Fruit fly (Drosophila melanogaster) whole organism, embryonic: ENCODE data around the gene CG8066.
A peak's percentile ranks its signal among the peaks of the same experiment; 100 is the strongest.

Experiments used
- Antp ChIP-seq: fragments of 200-800 bp; sonication (Bioruptor generic); optimal IDR thresholded peaks from 3 replicates; lab custom pipeline; 2016; ENCODE audit warnings: missing biosample characterization, missing genetic modification characterization
- Atf3 ChIP-seq: fragments of 200-800 bp; sonication (Bioruptor generic); optimal IDR thresholded peaks from 3 replicates; lab custom pipeline; 2016; ENCODE audit warnings: missing biosample characterization, missing genetic modification characterization
- Bdp1 ChIP-seq: fragments of 200-800 bp; sonication (Bioruptor generic); optimal IDR thresholded peaks from 3 replicates; lab custom pipeline; 2016; ENCODE audit warnings: missing biosample characterization, missing genetic modification characterization
- CG1024 ChIP-seq: fragments of 200-800 bp; sonication (Bioruptor generic); IDR thresholded peaks from 2 replicates; pipeline ENCODE4 v1.3.6; 2022; ENCODE audit warnings: missing biosample characterization, missing genetic modification characterization
- CG10366 ChIP-seq: fragments of 200-800 bp; sonication (Bioruptor generic); IDR thresholded peaks from 2 replicates; pipeline ENCODE4 v1.3.6; 2022; ENCODE audit warnings: missing biosample characterization, missing genetic modification characterization
- CG11695 ChIP-seq: fragments of 200-800 bp; sonication (Bioruptor generic); IDR thresholded peaks from 3 replicates; pipeline ENCODE4 v1.3.6; 2022; ENCODE audit warnings: missing biosample characterization, missing genetic modification characterization
- CG11696 ChIP-seq: fragments of 200-800 bp; sonication (Bioruptor generic); IDR thresholded peaks from 2 replicates; pipeline ENCODE4 v1.3.6; 2022; ENCODE audit warnings: missing biosample characterization, missing genetic modification characterization
- CG12071 ChIP-seq: fragments of 200-800 bp; sonication (Bioruptor generic); optimal IDR thresholded peaks from 3 replicates; lab custom pipeline; 2018; ENCODE audit warnings: missing biosample characterization, mild to moderate bottlenecking, missing genetic modification characterization
- CG12659 ChIP-seq: fragments of 200-800 bp; sonication (Bioruptor generic); optimal IDR thresholded peaks from 3 replicates; lab custom pipeline; 2017; ENCODE audit warnings: mild to moderate bottlenecking, missing biosample characterization, missing genetic modification reagents, missing genetic modification characterization
- CG14667 ChIP-seq: fragments of 200-800 bp; sonication (Bioruptor generic); IDR thresholded peaks from 2 replicates; pipeline ENCODE4 v1.3.6; 2022; ENCODE audit warnings: missing biosample characterization, missing genetic modification characterization
- CG1602 ChIP-seq: fragments of 200-800 bp; sonication (Bioruptor generic); optimal IDR thresholded peaks from 3 replicates; lab custom pipeline; 2016; ENCODE audit warnings: missing biosample characterization, missing genetic modification characterization
- CG17328 ChIP-seq: fragments of 200-800 bp; sonication (Bioruptor generic); IDR thresholded peaks from 2 replicates; pipeline ENCODE4 v1.3.6; 2022; ENCODE audit warnings: missing biosample characterization, missing genetic modification characterization
- CG17829 ChIP-seq: fragments of 200-800 bp; optimal IDR thresholded peaks from 2 replicates; lab custom pipeline; 2019; ENCODE audit warnings: missing biosample characterization, mild to moderate bottlenecking, missing genetic modification characterization, moderate library complexity
- CG17912 ChIP-seq: fragments of 200-800 bp; sonication (Bioruptor generic); optimal IDR thresholded peaks from 2 replicates; lab custom pipeline; 2018; ENCODE audit warnings: missing biosample characterization, mild to moderate bottlenecking, missing genetic modification characterization
- CG1792 ChIP-seq: fragments of 200-800 bp; sonication (Bioruptor generic); optimal IDR thresholded peaks from 2 replicates; lab custom pipeline; 2016; ENCODE audit warnings: missing biosample characterization, missing genetic modification characterization
- CG18476 ChIP-seq: fragments of 200-800 bp; sonication (Bioruptor generic); optimal IDR thresholded peaks from 2 replicates; lab custom pipeline; 2016; ENCODE audit warnings: missing biosample characterization, mild to moderate bottlenecking, missing genetic modification characterization
- CG33213 ChIP-seq: fragments of 200-800 bp; sonication (Bioruptor generic); optimal IDR thresholded peaks from 3 replicates; lab custom pipeline; 2016; ENCODE audit warnings: missing biosample characterization, missing genetic modification characterization
- CG33557 ChIP-seq: fragments of 200-800 bp; sonication (Bioruptor generic); optimal IDR thresholded peaks from 2 replicates; lab custom pipeline; 2019; ENCODE audit warnings: missing biosample characterization, mild to moderate bottlenecking, missing genetic modification characterization, moderate library complexity
- CG3847 ChIP-seq: fragments of 200-800 bp; sonication (Bioruptor generic); IDR thresholded peaks from 2 replicates; pipeline ENCODE4 v1.3.6; 2022; ENCODE audit warnings: missing biosample characterization, missing genetic modification characterization
- CG3995 ChIP-seq: fragments of 200-800 bp; sonication (Bioruptor generic); optimal IDR thresholded peaks from 3 replicates; lab custom pipeline; 2016; ENCODE audit warnings: missing biosample characterization, missing genetic modification characterization
- CG4360 ChIP-seq: fragments of 200-800 bp; sonication (Bioruptor generic); IDR thresholded peaks from 2 replicates; pipeline ENCODE4 v1.3.6; 2022; ENCODE audit warnings: missing biosample characterization, missing genetic modification characterization
- CG7556 ChIP-seq: fragments of 200-800 bp; sonication (Bioruptor generic); optimal IDR thresholded peaks from 2 replicates; lab custom pipeline; 2017; ENCODE audit warnings: missing biosample characterization, mild to moderate bottlenecking, missing genetic modification characterization
- CG8478 ChIP-seq: fragments of >200 bp; optimal IDR thresholded peaks from 2 replicates; lab custom pipeline; 2018
- CG8924 ChIP-seq: fragments of 200-800 bp; optimal IDR thresholded peaks from 3 replicates; lab custom pipeline; 2019; ENCODE audit warnings: missing biosample characterization, mild to moderate bottlenecking, missing genetic modification characterization, moderate library complexity
- CG9437 ChIP-seq: fragments of 200-800 bp; sonication (Bioruptor generic); optimal IDR thresholded peaks from 2 replicates; lab custom pipeline; 2018; ENCODE audit warnings: missing biosample characterization, mild to moderate bottlenecking, missing genetic modification characterization
- E2f2 ChIP-seq: fragments of 200-800 bp; sonication (Bioruptor generic); IDR thresholded peaks from 2 replicates; pipeline ENCODE4 v1.3.6; 2022; ENCODE audit warnings: missing biosample characterization, missing genetic modification characterization
- HHEX ChIP-seq: fragments of 200-800 bp; sonication (Bioruptor generic); optimal IDR thresholded peaks from 3 replicates; lab custom pipeline; 2017; ENCODE audit warnings: missing biosample characterization, mild to moderate bottlenecking, missing genetic modification characterization, missing genetic modification reagents
- Oaz ChIP-seq: fragments of 200-800 bp; sonication (Bioruptor generic); IDR thresholded peaks from 2 replicates; pipeline ENCODE4 v1.3.6; 2022; ENCODE audit warnings: missing biosample characterization, missing genetic modification characterization
- Optix ChIP-seq: fragments of 200-800 bp; sonication (Bioruptor generic); IDR thresholded peaks from 3 replicates; pipeline ENCODE4 v1.3.6; 2022; ENCODE audit warnings: missing biosample characterization, missing genetic modification characterization
- Usf ChIP-seq: fragments of 200-800 bp; sonication (Bioruptor generic); optimal IDR thresholded peaks from 2 replicates; lab custom pipeline; 2017; ENCODE audit warnings: missing genotype, missing biosample characterization, missing genetic modification characterization
- Xrp1 ChIP-seq: fragments of 200-800 bp; sonication (Bioruptor generic); IDR thresholded peaks from 2 replicates; pipeline ENCODE4 v1.3.6; 2022; ENCODE audit warnings: missing biosample characterization, missing genetic modification characterization
- bigmax ChIP-seq: fragments of 200-800 bp; sonication (Bioruptor generic); optimal IDR thresholded peaks from 2 replicates; lab custom pipeline; 2018; ENCODE audit warnings: missing biosample characterization, mild to moderate bottlenecking, missing genetic modification characterization
- cad ChIP-seq: fragments of >200 bp; optimal IDR thresholded peaks from 2 replicates; lab custom pipeline; 2017; ENCODE audit warnings: missing biosample characterization, missing genetic modification characterization
- da ChIP-seq: fragments of 200-800 bp; sonication (Bioruptor generic); optimal IDR thresholded peaks from 2 replicates; lab custom pipeline; 2016; ENCODE audit warnings: missing biosample characterization, missing genetic modification characterization
- gcm2 ChIP-seq: fragments of 200-800 bp; sonication (Bioruptor generic); optimal IDR thresholded peaks from 2 replicates; lab custom pipeline; 2016; ENCODE audit warnings: missing biosample characterization, missing genetic modification characterization
- gro ChIP-seq: fragments of 200-800 bp; sonication (Bioruptor generic); optimal IDR thresholded peaks from 2 replicates; lab custom pipeline; 2016; ENCODE audit warnings: missing biosample characterization, missing genetic modification characterization
- hb ChIP-seq: fragments of 200-800 bp; sonication (Bioruptor generic); IDR thresholded peaks from 3 replicates; pipeline ENCODE4 v1.3.6; 2022; ENCODE audit warnings: missing biosample characterization, missing genetic modification characterization; ENCODE audit not compliant: partially characterized antibody
- lola ChIP-seq, 3 experiments: fragments of >200 bp in 2 of 3; fragments of 200-800 bp in 1 of 3; sonication (Bioruptor generic) in 1 of 3; optimal IDR thresholded peaks; 2 replicates each; lab custom pipeline; 2017 to 2019; ENCODE audit warnings: missing biosample characterization in 3 of 3, missing genetic modification characterization in 3 of 3, mild to moderate bottlenecking in 1 of 3, moderate library complexity in 1 of 3
- mirr ChIP-seq: fragments of 200-800 bp; sonication (Bioruptor generic); optimal IDR thresholded peaks from 3 replicates; lab custom pipeline; 2018; ENCODE audit warnings: missing biosample characterization, mild to moderate bottlenecking, missing genetic modification characterization
- nau ChIP-seq: fragments of 200-800 bp; sonication (Bioruptor generic); optimal IDR thresholded peaks from 3 replicates; lab custom pipeline; 2017; ENCODE audit warnings: missing biosample characterization, mild to moderate bottlenecking, missing genetic modification characterization, missing genetic modification reagents
- nom ChIP-seq: fragments of 200-800 bp; sonication (Bioruptor generic); optimal IDR thresholded peaks from 2 replicates; lab custom pipeline; 2017; ENCODE audit warnings: missing biosample characterization, missing genetic modification characterization, mild to moderate bottlenecking, moderate library complexity, missing genetic modification reagents
- org-1 ChIP-seq: fragments of 200-800 bp; sonication (Bioruptor generic); optimal IDR thresholded peaks from 2 replicates; lab custom pipeline; 2017; ENCODE audit warnings: missing biosample characterization, missing genetic modification characterization
- pita ChIP-seq: fragments of 200-800 bp; sonication (Bioruptor generic); optimal IDR thresholded peaks from 2 replicates; lab custom pipeline; 2017; ENCODE audit warnings: missing biosample characterization, mild to moderate bottlenecking, missing genetic modification characterization
- pzg ChIP-seq: fragments of 200-800 bp; sonication (Bioruptor generic); optimal IDR thresholded peaks from 3 replicates; lab custom pipeline; 2018; ENCODE audit warnings: missing biosample characterization, mild to moderate bottlenecking, missing genetic modification characterization, moderate library complexity
- tll ChIP-seq, 2 experiments: fragments of 200-800 bp in 1 of 2; fragments of >200 bp in 1 of 2; sonication (Bioruptor generic) in 1 of 2; optimal IDR thresholded peaks; 2 replicates each; lab custom pipeline; 2017 to 2019; ENCODE audit warnings: missing biosample characterization in 2 of 2, missing genetic modification characterization in 2 of 2, mild to moderate bottlenecking in 1 of 2, moderate library complexity in 1 of 2
- unpg ChIP-seq: fragments of 200-800 bp; sonication (Bioruptor generic); optimal IDR thresholded peaks from 3 replicates; lab custom pipeline; 2018; ENCODE audit warnings: missing biosample characterization, mild to moderate bottlenecking, missing genetic modification characterization, moderate library complexity
- vfl ChIP-seq: fragments of 200-800 bp; sonication (Bioruptor generic); optimal IDR thresholded peaks from 2 replicates; lab custom pipeline; 2016; ENCODE audit warnings: missing biosample characterization, missing genetic modification characterization
- vnd ChIP-seq: fragments of 200-800 bp; sonication (Bioruptor generic); IDR thresholded peaks from 3 replicates; pipeline ENCODE4 v1.3.6; 2022; ENCODE audit warnings: missing biosample characterization, missing genetic modification characterization; ENCODE audit not compliant: partially characterized antibody
- yki ChIP-seq: fragments of >200 bp; optimal IDR thresholded peaks from 3 replicates; lab custom pipeline; 2018
- zfh1 ChIP-seq: fragments of 200-800 bp; sonication (Bioruptor generic); IDR thresholded peaks from 3 replicates; pipeline ENCODE4 v1.3.6; 2022; ENCODE audit warnings: missing biosample characterization, missing genetic modification characterization

CG8066 gene

DNA sequence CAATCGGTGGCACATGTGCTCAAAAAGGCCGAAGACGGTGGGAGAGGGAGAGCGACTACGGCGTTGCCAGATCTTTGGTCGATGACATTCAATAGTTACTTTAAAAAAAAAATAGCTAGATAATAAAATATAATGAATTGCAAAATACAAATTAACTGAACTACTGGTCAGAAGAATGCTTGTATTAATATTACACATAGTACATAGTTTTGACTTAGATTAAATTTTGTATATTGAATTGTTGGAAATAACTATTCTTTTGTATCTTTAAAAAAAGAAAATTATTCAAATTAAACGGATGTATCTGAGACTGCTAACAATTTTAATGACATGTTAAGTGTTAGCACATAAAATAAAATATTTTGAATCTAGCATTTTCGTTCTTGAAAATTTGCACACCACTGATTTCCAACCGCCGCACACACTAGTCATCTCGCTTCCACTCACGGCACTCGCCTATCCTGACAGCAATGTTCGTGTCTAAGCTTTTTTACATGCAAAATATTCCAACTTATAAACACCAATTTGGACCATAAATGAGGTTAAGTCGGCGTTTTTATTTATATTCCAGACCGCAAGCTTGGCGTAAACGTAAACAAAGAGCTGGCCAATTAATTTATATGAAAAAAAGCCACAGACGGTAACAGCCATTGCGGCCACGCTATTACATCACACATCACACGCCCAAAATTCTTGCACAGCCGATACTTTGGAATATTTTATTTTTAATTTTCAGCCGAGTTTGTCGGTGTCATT is 6.5 kb upstream of the CG8066 start (continued):
- no peak for TF ChIP-seq CG11696
- peak; percentile 87 for TF ChIP-seq CG7556 (GFP tag; lab: Kevin White, UChicago)
- TF ChIP-seq CG8924 (tag; lab: Kevin White, UChicago), result peak; percentile 82
- no peak for TF ChIP-seq CG12071
- TF ChIP-seq vnd (GFP tag; lab: Robert Waterston, UW), result no peak
- peak; percentile 38 for TF ChIP-seq CG18476 (GFP tag; lab: Kevin White, UChicago)
- TF ChIP-seq CG1024 (GFP tag; lab: Robert Waterston, UW), result no peak; the same call in 1 of the 2 replicates
- TF ChIP-seq CG1602 (GFP tag; lab: Kevin White, UChicago), result peak; percentile 78
- TF ChIP-seq nom (GFP tag; lab: Kevin White, UChicago), result peak; percentile 13
- TF ChIP-seq CG14667 (GFP tag; lab: Robert Waterston, UW), result 0 out of 2 replicates have a peak, but pooled peaks have one; percentile 25
- TF ChIP-seq Atf3, result no peak
- TF ChIP-seq mirr (GFP tag; lab: Kevin White, UChicago), result no peak
- no peak for TF ChIP-seq CG8478
- TF ChIP-seq CG33557, result peak; percentile 43
- TF ChIP-seq CG17328 (GFP tag; lab: Robert Waterston, UW), result no peak; the same call in 1 of the 2 replicates
- TF ChIP-seq pzg (GFP tag; lab: Kevin White, UChicago), result no peak
- TF ChIP-seq CG12659 (GFP tag; lab: Kevin White, UChicago), result peak; percentile 80
- TF ChIP-seq pita (GFP tag; lab: Kevin White, UChicago), result no peak
- TF ChIP-seq CG1792, result peak; percentile 22
- no peak for TF ChIP-seq E2f2 (GFP tag; lab: Robert Waterston, UW)
- TF ChIP-seq CG11695, result peak; percentile 51; the same call in 2 of the 3 replicates
- TF ChIP-seq gcm2 (GFP tag; lab: Kevin White, UChicago), result peak; percentile 36
- peak; percentile 2 for TF ChIP-seq CG33213 (GFP tag; lab: Kevin White, UChicago)
- TF ChIP-seq CG17912, result no peak
- TF ChIP-seq Xrp1, result peak; percentile 71
- TF ChIP-seq CG4360 (GFP tag; lab: Robert Waterston, UW), result no peak
- TF ChIP-seq Usf (GFP tag; lab: Kevin White, UChicago), result peak; percentile 30
- peak in 1 of 3 experiments; percentile 81 for TF ChIP-seq lola (GFP tag; optimal IDR thresholded peaks at IDR 0.05; lab: Kevin White, UChicago)
- TF ChIP-seq da, result peak; percentile 8
- TF ChIP-seq vfl (GFP tag; lab: Kevin White, UChicago), result peak; percentile 50
- no peak for TF ChIP-seq cad (GFP tag; lab: Kevin White, UChicago)
- peak; percentile 97 for TF ChIP-seq bigmax (GFP tag; lab: Kevin White, UChicago)
- TF ChIP-seq tll (GFP tag; optimal IDR thresholded peaks at IDR 0.05; lab: Kevin White, UChicago), result peak in 1 of 2 experiments; percentile 12
- TF ChIP-seq Oaz (GFP tag; lab: Robert Waterston, UW), result no peak
- TF ChIP-seq hb (GFP tag; lab: Robert Waterston, UW), result no peak
- TF ChIP-seq CG17829 (tag; lab: Kevin White, UChicago), result peak; percentile 69
- TF ChIP-seq zfh1, result peak; percentile 53; the same call in 2 of the 3 replicates
- TF ChIP-seq CG10366, result peak; percentile 45
- TF ChIP-seq org-1 (GFP tag; lab: Kevin White, UChicago), result peak; percentile 43
- no peak for TF ChIP-seq Optix (GFP tag; lab: Robert Waterston, UW)
- TF ChIP-seq Antp, result no peak
- TF ChIP-seq gro (GFP tag; lab: Kevin White, UChicago), result no peak
- peak; percentile 38 for TF ChIP-seq nau (GFP tag; lab: Kevin White, UChicago)
- peak; percentile 30 for TF ChIP-seq Bdp1 (GFP tag; lab: Kevin White, UChicago)
- peak; percentile 69 for TF ChIP-seq CG3847 (GFP tag; lab: Robert Waterston, UW)
- peak; percentile 55 for TF ChIP-seq HHEX
- peak; percentile 46 for TF ChIP-seq CG3995 (GFP tag; lab: Kevin White, UChicago)
- TF ChIP-seq unpg, result peak; percentile 62
- no peak for TF ChIP-seq yki (lab: Kevin White, UChicago)
- TF ChIP-seq CG9437 (GFP tag; lab: Kevin White, UChicago), result peak; percentile 73
